Fruit fly (Drosophila melanogaster): Measurements from ENCODE around the gene CG14710.

CG14710 gene

DNA sequence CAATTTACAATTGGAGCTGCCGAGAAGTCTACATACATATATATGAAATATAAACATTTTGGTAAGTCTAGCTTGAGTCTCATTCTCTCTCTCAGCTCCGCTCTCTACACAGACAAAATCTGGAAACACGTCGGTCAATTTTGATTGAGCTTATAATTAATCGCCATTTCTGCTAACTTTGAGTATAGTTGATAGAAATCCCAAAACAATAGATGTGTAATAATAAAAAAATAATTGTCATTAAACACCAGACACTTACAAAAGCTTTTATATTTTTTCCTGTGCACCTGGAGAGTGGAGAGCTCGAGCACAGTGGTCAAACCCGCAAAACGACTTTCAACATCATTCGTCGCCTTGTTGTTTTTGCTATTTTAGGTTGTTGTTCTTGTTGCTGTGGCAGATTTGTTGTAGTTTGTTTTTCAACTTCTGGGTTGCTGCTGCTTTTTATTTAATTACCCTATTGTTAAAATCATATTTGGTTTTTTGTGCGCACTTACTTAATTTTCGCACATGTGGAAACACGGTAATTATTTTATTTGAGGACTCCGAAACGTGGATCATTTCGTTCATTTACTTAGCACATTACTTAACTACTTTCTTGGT, 36.8 kb downstream of the CG14710 start (continued):
- TF ChIP-seq CG2678 (tag; optimal IDR thresholded peaks at IDR 0.05): peak; percentile 98
- TF ChIP-seq Ssrp (tag; optimal IDR thresholded peaks at IDR 0.05): peak; percentile 94
- peak; percentile 96 for TF ChIP-seq HLH54F (GFP tag; optimal IDR thresholded peaks at IDR 0.05)
- peak; percentile 88 for TF ChIP-seq GATAe (GFP tag; conservative IDR thresholded peaks at IDR 0.05)
- peak; percentile 94 for TF ChIP-seq CG12942 (GFP tag; optimal IDR thresholded peaks at IDR 0.05)
- peak; percentile 97 for TF ChIP-seq nom (GFP tag; optimal IDR thresholded peaks at IDR 0.05)
- peak; percentile 89 for TF ChIP-seq crc (GFP tag; optimal IDR thresholded peaks at IDR 0.05)
- no peak for TF ChIP-seq lov (optimal IDR thresholded peaks at IDR 0.05)
- peak; percentile 97 for TF ChIP-seq lov (GFP tag; IDR thresholded peaks at IDR 0.05)
- TF ChIP-seq peb (GFP tag; IDR thresholded peaks at IDR 0.05): peak; percentile 88
- TF ChIP-seq pzg (GFP tag; optimal IDR thresholded peaks at IDR 0.05): peak; percentile 22
- TF ChIP-seq lbe (GFP tag; optimal IDR thresholded peaks at IDR 0.05): peak; percentile 98
- peak; percentile 97 for TF ChIP-seq CG17328 (GFP tag; IDR thresholded peaks at IDR 0.05)
- peak; percentile 83 for TF ChIP-seq CG8359 (GFP tag; optimal IDR thresholded peaks at IDR 0.05; ENCODE audit: borderline replicate concordance)
- peak; percentile 96 for TF ChIP-seq tgo (GFP tag; IDR thresholded peaks at IDR 0.05)
- TF ChIP-seq chinmo (GFP tag; IDR thresholded peaks at IDR 0.05; ENCODE audit: partially characterized antibody): 0 out of 4 replicates have a peak, but pooled peaks have one; percentile 28
- peak; percentile 96 for TF ChIP-seq bcd (GFP tag; optimal IDR thresholded peaks at IDR 0.05)
- no peak for TF ChIP-seq inv (GFP tag; IDR thresholded peaks at IDR 0.05; ENCODE audit: partially characterized antibody)
- peak; percentile 93 for TF ChIP-seq Asciz (GFP tag; optimal IDR thresholded peaks at IDR 0.05)
- TF ChIP-seq CG12391 (tag; optimal IDR thresholded peaks at IDR 0.05): peak; percentile 98
- TF ChIP-seq cato (GFP tag; optimal IDR thresholded peaks at IDR 0.05; ENCODE audit: borderline replicate concordance): peak; percentile 91
- peak; percentile 59 for TF ChIP-seq Sry-β (GFP tag; optimal IDR thresholded peaks at IDR 0.05)
- peak; percentile 93 for TF ChIP-seq pum (GFP tag; optimal IDR thresholded peaks at IDR 0.05)
- peak; percentile 33 to 68 for TF ChIP-seq Trl (optimal IDR thresholded peaks at IDR 0.05)
- TF ChIP-seq Trl (GFP tag; optimal IDR thresholded peaks at IDR 0.05): peak; percentile 95
- TF ChIP-seq CG11695 (GFP tag; IDR thresholded peaks at IDR 0.05): peak; percentile 97
- peak; percentile 98 for TF ChIP-seq slbo (GFP tag; IDR thresholded peaks at IDR 0.05)
- peak; percentile 95 for TF ChIP-seq ara (GFP tag; IDR thresholded peaks at IDR 0.05)
- peak; percentile 96 for TF ChIP-seq CG17568 (GFP tag; optimal IDR thresholded peaks at IDR 0.05)
- TF ChIP-seq lola (GFP tag; optimal IDR thresholded peaks at IDR 0.05): peak in 1 of 3 experiments; percentile 92
- TF ChIP-seq Lim3 (GFP tag; IDR thresholded peaks at IDR 0.05): peak; percentile 89
- TF ChIP-seq mld (GFP tag; IDR thresholded peaks at IDR 0.05; ENCODE audit: partially characterized antibody): no peak
- TF ChIP-seq CG9215 (GFP tag; IDR thresholded peaks at IDR 0.05): peak; percentile 93
- TF ChIP-seq ind (GFP tag; optimal IDR thresholded peaks at IDR 0.05): peak; percentile 96
- peak; percentile 86 for TF ChIP-seq CG9876 (GFP tag; optimal IDR thresholded peaks at IDR 0.05)
- peak; percentile 95 for TF ChIP-seq CG13624 (GFP tag; optimal IDR thresholded peaks at IDR 0.05)
- TF ChIP-seq CG8924 (tag; optimal IDR thresholded peaks at IDR 0.05): peak; percentile 97
- TF ChIP-seq Gsc (GFP tag; IDR thresholded peaks at IDR 0.05): peak; percentile 87
- TF ChIP-seq eve (GFP tag; optimal IDR thresholded peaks at IDR 0.05): peak in 1 of 2 experiments; percentile 97
- peak; percentile 95 for TF ChIP-seq CG3726 (GFP tag; IDR thresholded peaks at IDR 0.05)
- peak; percentile 85 for TF ChIP-seq CG33557 (GFP tag; optimal IDR thresholded peaks at IDR 0.05)
- TF ChIP-seq Med (GFP tag): peak; percentile 100
- peak; percentile 54 for TF ChIP-seq Hey (tag; optimal IDR thresholded peaks at IDR 0.05)
- TF ChIP-seq D19A (tag; optimal IDR thresholded peaks at IDR 0.05): peak; percentile 92
- peak; percentile 97 for TF ChIP-seq CG17359 (tag; optimal IDR thresholded peaks at IDR 0.05)
- TF ChIP-seq CG1647 (GFP tag; optimal IDR thresholded peaks at IDR 0.05): peak; percentile 96
- peak; percentile 94 for TF ChIP-seq schlank (tag; optimal IDR thresholded peaks at IDR 0.05)
- TF ChIP-seq tna (GFP tag; IDR thresholded peaks at IDR 0.05; ENCODE audit: partially characterized antibody): no peak
- TF ChIP-seq CG10543 (GFP tag; optimal IDR thresholded peaks at IDR 0.05): peak; percentile 25
- peak; percentile 99 for TF ChIP-seq sens (GFP tag)
